Fruit fly (Drosophila melanogaster): ENCODE data around the gene baz.
A peak's percentile ranks its signal among the peaks of the same experiment; 100 is the strongest.

The baz gene

dm6 chrX:17178484-17178921 is 18.7 kb downstream of the baz start (continued):
- peak; percentile 29 for TF ChIP-seq achi (GFP tag; optimal IDR thresholded peaks at IDR 0.05)
- peak; percentile 99 for TF ChIP-seq Gug (GFP tag; IDR thresholded peaks at IDR 0.05)
- peak; percentile 99 for TF ChIP-seq dsx (GFP tag; optimal IDR thresholded peaks at IDR 0.05; ENCODE audit: poor library complexity, severe bottlenecking)
- peak; percentile 34 for TF ChIP-seq OdsH (GFP tag; optimal IDR thresholded peaks at IDR 0.05)
- peak; percentile 95 for TF ChIP-seq CG16779 (tag; optimal IDR thresholded peaks at IDR 0.05)
- TF ChIP-seq CG10669 (GFP tag; optimal IDR thresholded peaks at IDR 0.05): peak; percentile 97
- TF ChIP-seq CG6808 (GFP tag; optimal IDR thresholded peaks at IDR 0.05): peak; percentile 96
- TF ChIP-seq vri (GFP tag; optimal IDR thresholded peaks at IDR 0.05): peak; percentile 31
- peak; percentile 92 for TF ChIP-seq fd85E (GFP tag; optimal IDR thresholded peaks at IDR 0.05)
- peak; percentile 13 for TF ChIP-seq esn (GFP tag; optimal IDR thresholded peaks at IDR 0.05)
- peak; percentile 49 for TF ChIP-seq acj6 (GFP tag; optimal IDR thresholded peaks at IDR 0.05)
- peak; percentile 27 for TF ChIP-seq pdm3 (GFP tag; optimal IDR thresholded peaks at IDR 0.05)
- peak; percentile 84 for TF ChIP-seq CG1621 (tag; optimal IDR thresholded peaks at IDR 0.05)
- TF ChIP-seq fkh (GFP tag; optimal IDR thresholded peaks at IDR 0.05): peak; percentile 69
- peak; percentile 98 for TF ChIP-seq CG3032 (tag; optimal IDR thresholded peaks at IDR 0.05)
- TF ChIP-seq Sox15 (GFP tag; optimal IDR thresholded peaks at IDR 0.05): peak; percentile 84
- TF ChIP-seq CG6854 (GFP tag; optimal IDR thresholded peaks at IDR 0.05): peak; percentile 97
- no peak for TF ChIP-seq Sox102F (GFP tag; optimal IDR thresholded peaks at IDR 0.05)
- peak; percentile 98 for TF ChIP-seq CG7368 (GFP tag; optimal IDR thresholded peaks at IDR 0.05)
- TF ChIP-seq CG34406 (GFP tag; optimal IDR thresholded peaks at IDR 0.05): peak; percentile 85

dm6 chrX:17180523-17180922 is 20.7 kb downstream of the baz start:
- TF ChIP-seq fkh (GFP tag; optimal IDR thresholded peaks at IDR 0.05): no peak
- TF ChIP-seq CG8319 (GFP tag; optimal IDR thresholded peaks at IDR 0.05): no peak
- TF ChIP-seq ss (GFP tag; optimal IDR thresholded peaks at IDR 0.05): no peak

dm6 chrX:17181264-17182198 is 21.7 kb downstream of the baz start:
- TF ChIP-seq fkh (GFP tag; optimal IDR thresholded peaks at IDR 0.05) (no peak), CG34406 (GFP tag; optimal IDR thresholded peaks at IDR 0.05) (peak; percentile 25), CG32006 (GFP tag; optimal IDR thresholded peaks at IDR 0.05) (peak; percentile 53), esn (GFP tag; optimal IDR thresholded peaks at IDR 0.05) (peak; percentile 48), CG9139 (GFP tag; optimal IDR thresholded peaks at IDR 0.05) (no peak), Sox14 (GFP tag; optimal IDR thresholded peaks at IDR 0.05) (no peak), Met (GFP tag; optimal IDR thresholded peaks at IDR 0.05) (peak; percentile 30), Hr39 (GFP tag; optimal IDR thresholded peaks at IDR 0.05) (no peak), CG6276 (GFP tag; optimal IDR thresholded peaks at IDR 0.05) (no peak), Blimp-1 (GFP tag; optimal IDR thresholded peaks at IDR 0.05) (peak; percentile 46), dac (GFP tag; optimal IDR thresholded peaks at IDR 0.05) (no peak), acj6 (GFP tag; optimal IDR thresholded peaks at IDR 0.05) (peak; percentile 34), net (GFP tag; optimal IDR thresholded peaks at IDR 0.05) (peak; percentile 12), cyc (GFP tag; optimal IDR thresholded peaks at IDR 0.05) (peak; percentile 19), CG6792 (GFP tag; optimal IDR thresholded peaks at IDR 0.05) (peak; percentile 37), dsx (GFP tag; optimal IDR thresholded peaks at IDR 0.05; ENCODE audit: poor library complexity, severe bottlenecking) (no peak), CG10631 (GFP tag; optimal IDR thresholded peaks at IDR 0.05) (peak; percentile 11), Gug (GFP tag; IDR thresholded peaks at IDR 0.05) (no peak), CG15336 (GFP tag; IDR thresholded peaks at IDR 0.05) (peak; percentile 52; the same call in 1 of the 2 replicates), CG16779 (tag; optimal IDR thresholded peaks at IDR 0.05) (no peak), CG8119 (GFP tag; IDR thresholded peaks at IDR 0.05) (peak; percentile 50; the same call in 2 of the 3 replicates), Hr4 (GFP tag; optimal IDR thresholded peaks at IDR 0.05) (peak; percentile 10), CG6163 (GFP tag; IDR thresholded peaks at IDR 0.05) (0 out of 3 replicates have a peak, but pooled peaks have one; percentile 21), lz (GFP tag; optimal IDR thresholded peaks at IDR 0.05) (no peak), Eip78C (GFP tag) (peak; percentile 73), CG7368 (GFP tag; optimal IDR thresholded peaks at IDR 0.05) (no peak), CG31627 (GFP tag; optimal IDR thresholded peaks at IDR 0.05) (no peak), OdsH (GFP tag; optimal IDR thresholded peaks at IDR 0.05) (peak; percentile 41), topi (GFP tag; optimal IDR thresholded peaks at IDR 0.05) (peak; percentile 16), CG3919 (GFP tag; optimal IDR thresholded peaks at IDR 0.05) (peak; percentile 23), Smox (GFP tag; optimal IDR thresholded peaks at IDR 0.05) (peak; percentile 33), CG8319 (GFP tag; optimal IDR thresholded peaks at IDR 0.05) (peak; percentile 13), vri (GFP tag; optimal IDR thresholded peaks at IDR 0.05) (peak; percentile 37)

Data from whole organism, prepupa.